Fruit fly (Drosophila melanogaster) whole organism, embryonic: ENCODE results near the gene tws.

Source experiments
- BtbVII ChIP-seq: fragments of 200-800 bp; sonication (Bioruptor generic); optimal IDR thresholded peaks from 3 replicates; lab custom pipeline; 2017; ENCODE audit warnings: missing biosample characterization, mild to moderate bottlenecking, missing genetic modification characterization
- C15 ChIP-seq: fragments of 200-800 bp; sonication (Bioruptor generic); IDR thresholded peaks from 3 replicates; pipeline ENCODE4 v1.3.6; 2022; ENCODE audit warnings: missing biosample characterization, missing genetic modification characterization
- CG10267 ChIP-seq: fragments of 200-800 bp; sonication (Bioruptor generic); optimal IDR thresholded peaks from 2 replicates; lab custom pipeline; 2018; ENCODE audit warnings: missing biosample characterization, mild to moderate bottlenecking, missing genetic modification characterization, moderate library complexity
- CG14965 ChIP-seq: fragments of 200-800 bp; sonication (Bioruptor generic); optimal IDR thresholded peaks from 2 replicates; lab custom pipeline; 2016; ENCODE audit warnings: missing biosample characterization, missing genetic modification characterization, borderline replicate concordance
- CG16779 ChIP-seq: fragments of 200-800 bp; sonication (Bioruptor generic); IDR thresholded peaks from 2 replicates; pipeline ENCODE4 v1.3.6; 2022; ENCODE audit warnings: missing biosample characterization, missing genetic modification characterization
- CG17912 ChIP-seq: fragments of 200-800 bp; sonication (Bioruptor generic); optimal IDR thresholded peaks from 2 replicates; lab custom pipeline; 2018; ENCODE audit warnings: missing biosample characterization, mild to moderate bottlenecking, missing genetic modification characterization
- CG18619 ChIP-seq: fragments of 200-800 bp; sonication (Bioruptor generic); optimal IDR thresholded peaks from 3 replicates; lab custom pipeline; 2017; ENCODE audit warnings: missing biosample characterization, mild to moderate bottlenecking, missing genetic modification characterization
- CG2889 ChIP-seq: fragments of 200-800 bp; sonication (Bioruptor generic); IDR thresholded peaks from 3 replicates; pipeline ENCODE4 v1.3.6; 2022; ENCODE audit warnings: missing biosample characterization, missing genetic modification characterization
- CG33213 ChIP-seq: fragments of 200-800 bp; sonication (Bioruptor generic); optimal IDR thresholded peaks from 3 replicates; lab custom pipeline; 2016; ENCODE audit warnings: missing biosample characterization, missing genetic modification characterization
- CG3847 ChIP-seq: fragments of 200-800 bp; sonication (Bioruptor generic); IDR thresholded peaks from 2 replicates; pipeline ENCODE4 v1.3.6; 2022; ENCODE audit warnings: missing biosample characterization, missing genetic modification characterization
- CG4707 ChIP-seq: fragments of 200-800 bp; sonication (Bioruptor generic); optimal IDR thresholded peaks from 2 replicates; lab custom pipeline; 2018; ENCODE audit warnings: missing biosample characterization, mild to moderate bottlenecking, missing genetic modification characterization, moderate library complexity
- CG4730 ChIP-seq: fragments of 200-800 bp; sonication (Bioruptor generic); IDR thresholded peaks from 2 replicates; pipeline ENCODE4 v1.3.6; 2022; ENCODE audit warnings: missing biosample characterization, missing genetic modification characterization
- CG6254 ChIP-seq: fragments of 200-800 bp; sonication (Bioruptor generic); optimal IDR thresholded peaks from 3 replicates; lab custom pipeline; 2017; ENCODE audit warnings: mild to moderate bottlenecking, missing biosample characterization, missing genetic modification reagents, missing genetic modification characterization
- CG7556 ChIP-seq: fragments of 200-800 bp; sonication (Bioruptor generic); optimal IDR thresholded peaks from 2 replicates; lab custom pipeline; 2017; ENCODE audit warnings: missing biosample characterization, mild to moderate bottlenecking, missing genetic modification characterization
- CG8359 ChIP-seq: fragments of 200-800 bp; sonication (Bioruptor generic); optimal IDR thresholded peaks from 2 replicates; lab custom pipeline; 2017; ENCODE audit warnings: missing biosample characterization, mild to moderate bottlenecking, missing genetic modification characterization, borderline replicate concordance
- CG9215 ChIP-seq: fragments of 200-800 bp; sonication (Bioruptor generic); IDR thresholded peaks from 2 replicates; pipeline ENCODE4 v1.3.6; 2022; ENCODE audit warnings: missing biosample characterization, missing genetic modification characterization
- CG9876 ChIP-seq: fragments of 200-800 bp; sonication (Bioruptor generic); optimal IDR thresholded peaks from 2 replicates; lab custom pipeline; 2016; ENCODE audit warnings: missing biosample characterization, missing genetic modification characterization
- D19A ChIP-seq: fragments of 200-800 bp; optimal IDR thresholded peaks from 3 replicates; lab custom pipeline; 2019; ENCODE audit warnings: missing biosample characterization, mild to moderate bottlenecking, missing genetic modification characterization, moderate library complexity
- Gsc ChIP-seq: fragments of 200-800 bp; sonication (Bioruptor generic); IDR thresholded peaks from 2 replicates; pipeline ENCODE4 v1.3.6; 2022; ENCODE audit warnings: missing biosample characterization, missing genetic modification characterization
- Hsf ChIP-seq: fragments of 200-800 bp; sonication (Bioruptor generic); optimal IDR thresholded peaks from 3 replicates; lab custom pipeline; 2016; ENCODE audit warnings: missing biosample characterization, missing genetic modification characterization
- Lpt ChIP-seq: fragments of >200 bp; optimal IDR thresholded peaks from 2 replicates; lab custom pipeline; 2018; ENCODE audit warnings: missing biosample characterization, missing genetic modification characterization
- Mad ChIP-seq: fragments of 200-800 bp; sonication (Bioruptor generic); optimal IDR thresholded peaks from 2 replicates; lab custom pipeline; 2016; ENCODE audit warnings: missing biosample characterization, missing genetic modification characterization
- Meics ChIP-seq: fragments of 200-800 bp; sonication (Bioruptor generic); optimal IDR thresholded peaks from 2 replicates; lab custom pipeline; 2017; ENCODE audit warnings: missing biosample characterization, mild to moderate bottlenecking, missing genetic modification characterization
- NK7.1 ChIP-seq: fragments of 200-800 bp; sonication (Bioruptor generic); optimal IDR thresholded peaks from 3 replicates; lab custom pipeline; 2016; ENCODE audit warnings: missing biosample characterization, missing genetic modification characterization
- Opbp ChIP-seq: fragments of 200-800 bp; sonication (Bioruptor generic); IDR thresholded peaks from 3 replicates; pipeline ENCODE4 v1.3.6; 2022; ENCODE audit warnings: missing biosample characterization, missing genetic modification characterization; ENCODE audit not compliant: partially characterized antibody
- Ptx1 ChIP-seq: fragments of 200-800 bp; sonication (Bioruptor generic); IDR thresholded peaks from 2 replicates; pipeline ENCODE4 v1.3.6; 2022; ENCODE audit warnings: missing biosample characterization, missing genetic modification characterization
- Side ChIP-seq: fragments of 200-800 bp; sonication (Bioruptor generic); optimal IDR thresholded peaks from 2 replicates; lab custom pipeline; 2016; ENCODE audit warnings: missing biosample characterization, missing genetic modification characterization
- Trl ChIP-seq, 3 experiments: fragments of >200 bp in 2 of 3; fragments of 200-800 bp in 1 of 3; sonication (Bioruptor generic) in 1 of 3; optimal IDR thresholded peaks; 2 replicates in 1 of 3; 3 replicates in 2 of 3; lab custom pipeline; 2016 to 2017; ENCODE audit warnings: missing biosample characterization in 1 of 3, missing genetic modification characterization in 1 of 3
- Usf ChIP-seq: fragments of 200-800 bp; sonication (Bioruptor generic); optimal IDR thresholded peaks from 2 replicates; lab custom pipeline; 2017; ENCODE audit warnings: missing genotype, missing biosample characterization, missing genetic modification characterization
- al ChIP-seq: fragments of 200-800 bp; sonication (Bioruptor generic); IDR thresholded peaks from 2 replicates; pipeline ENCODE4 v1.3.6; 2022; ENCODE audit warnings: missing biosample characterization, missing genetic modification characterization
- ap ChIP-seq: fragments of 200-800 bp; sonication (Bioruptor generic); IDR thresholded peaks from 2 replicates; pipeline ENCODE4 v1.3.6; 2022; ENCODE audit warnings: missing biosample characterization, missing genetic modification characterization
- dan ChIP-seq: fragments of 200-800 bp; sonication (Bioruptor generic); IDR thresholded peaks from 2 replicates; pipeline ENCODE4 v1.3.6; 2022; ENCODE audit warnings: missing biosample characterization, missing genetic modification characterization
- dysf ChIP-seq: fragments of 200-800 bp; sonication (Bioruptor generic); IDR thresholded peaks from 3 replicates; pipeline ENCODE4 v1.3.6; 2022; ENCODE audit warnings: missing biosample characterization, missing genetic modification characterization
- fru ChIP-seq: fragments of >200 bp; optimal IDR thresholded peaks from 2 replicates; lab custom pipeline; 2017
- gsb ChIP-seq: fragments of 200-800 bp; sonication (Bioruptor generic); IDR thresholded peaks from 2 replicates; pipeline ENCODE4 v1.3.6; 2022; ENCODE audit warnings: missing biosample characterization, missing genetic modification characterization
- jing ChIP-seq: fragments of 200-800 bp; sonication (Bioruptor generic); optimal IDR thresholded peaks from 2 replicates; lab custom pipeline; 2018; ENCODE audit warnings: missing biosample characterization, mild to moderate bottlenecking, missing genetic modification characterization
- kni ChIP-seq: fragments of 200-800 bp; sonication (Bioruptor generic); optimal IDR thresholded peaks from 3 replicates; lab custom pipeline; 2017; ENCODE audit warnings: mild to moderate bottlenecking, missing biosample characterization, missing genetic modification reagents, missing genetic modification characterization
- lilli ChIP-seq: fragments of 200-800 bp; sonication (Bioruptor generic); optimal IDR thresholded peaks from 3 replicates; lab custom pipeline; 2016; ENCODE audit warnings: missing biosample characterization, missing genetic modification characterization
- lmd ChIP-seq: fragments of 200-800 bp; sonication (Bioruptor generic); IDR thresholded peaks from 2 replicates; pipeline ENCODE4 v1.3.6; 2022; ENCODE audit warnings: missing biosample characterization, missing genetic modification characterization
- luna ChIP-seq: fragments of 200-800 bp; sonication (Bioruptor generic); optimal IDR thresholded peaks from 2 replicates; lab custom pipeline; 2016; ENCODE audit warnings: missing biosample characterization, missing genetic modification characterization
- nerfin-1 ChIP-seq: fragments of 200-800 bp; sonication (Bioruptor generic); optimal IDR thresholded peaks from 3 replicates; lab custom pipeline; 2019; ENCODE audit warnings: missing biosample characterization, mild to moderate bottlenecking, missing genetic modification characterization, moderate library complexity
- oc ChIP-seq: fragments of 200-800 bp; sonication (Bioruptor generic); optimal IDR thresholded peaks from 2 replicates; lab custom pipeline; 2018; ENCODE audit warnings: missing biosample characterization, mild to moderate bottlenecking, missing genetic modification characterization, moderate library complexity
- odd ChIP-seq: fragments of 200-800 bp; sonication (Bioruptor generic); optimal IDR thresholded peaks from 2 replicates; lab custom pipeline; 2017; ENCODE audit warnings: missing biosample characterization, mild to moderate bottlenecking, missing genetic modification characterization
- p53 ChIP-seq: fragments of 200-800 bp; sonication (Bioruptor generic); optimal IDR thresholded peaks from 2 replicates; lab custom pipeline; 2016; ENCODE audit warnings: missing biosample characterization, missing genetic modification characterization
- pho ChIP-seq: fragments of 200-800 bp; sonication (Bioruptor generic); optimal IDR thresholded peaks from 2 replicates; lab custom pipeline; 2016; ENCODE audit warnings: missing biosample characterization, missing genetic modification characterization
- prd ChIP-seq, 3 experiments: fragments of >200 bp in 2 of 3; fragments of 200-800 bp in 1 of 3; sonication (Bioruptor generic) in 1 of 3; optimal IDR thresholded peaks in 2 of 3; IDR thresholded peaks in 1 of 3; 2 replicates in 2 of 3; 3 replicates in 1 of 3; pipeline versions ENCODE4 v1.3.6 to Lab custom; 2017 to 2022; ENCODE audit warnings: missing biosample characterization in 1 of 3, missing genetic modification characterization in 1 of 3
- scrt ChIP-seq: fragments of 200-800 bp; sonication (Bioruptor generic); optimal IDR thresholded peaks from 2 replicates; lab custom pipeline; 2018; ENCODE audit warnings: missing biosample characterization, mild to moderate bottlenecking, missing genetic modification characterization, moderate library complexity
- sens-2 ChIP-seq: fragments of 200-800 bp; sonication (Bioruptor generic); IDR thresholded peaks from 2 replicates; pipeline ENCODE4 v1.3.6; 2022; ENCODE audit warnings: missing biosample characterization, missing genetic modification characterization
- stc ChIP-seq: fragments of 200-800 bp; sonication (Bioruptor generic); IDR thresholded peaks from 2 replicates; pipeline ENCODE4 v1.3.6; 2022; ENCODE audit warnings: missing biosample characterization, missing genetic modification characterization
- tgo ChIP-seq: fragments of 200-800 bp; sonication (Bioruptor generic); IDR thresholded peaks from 3 replicates; pipeline ENCODE4 v1.3.6; 2022; ENCODE audit warnings: missing biosample characterization, missing genetic modification characterization
- twi ChIP-seq: fragments of 200-800 bp; optimal IDR thresholded peaks from 2 replicates; lab custom pipeline; 2019; ENCODE audit warnings: missing biosample characterization, mild to moderate bottlenecking, missing genetic modification characterization, moderate library complexity

The tws gene

dm6 chr3R:10109938-10110337, 29.6 kb downstream of the tws start, which contains the start of gene Fmr1 (continued):
- TF ChIP-seq prd (optimal IDR thresholded peaks at IDR 0.05; lab: Kevin White, UChicago) (no peak), prd (GFP tag; IDR thresholded peaks at IDR 0.05; lab: Robert Waterston, UW) (peak; percentile 59; the same call in 2 of the 3 replicates), dysf (GFP tag; lab: Robert Waterston, UW) (peak; percentile 57), ap (0 out of 2 replicates have a peak, but pooled peaks have one; percentile 23), Ptx1 (peak; percentile 55; the same call in 1 of the 2 replicates), CG8359 (GFP tag; lab: Kevin White, UChicago) (no peak), gsb (GFP tag; lab: Robert Waterston, UW) (no peak), CG4730 (GFP tag; lab: Robert Waterston, UW) (no peak), Gsc (no peak), Trl (optimal IDR thresholded peaks at IDR 0.05; lab: Kevin White, UChicago) (no peak), Trl (GFP tag; optimal IDR thresholded peaks at IDR 0.05; lab: Kevin White, UChicago) (peak; percentile 52), Side (peak; percentile 27), C15 (GFP tag; lab: Robert Waterston, UW) (no peak), D19A (tag; lab: Kevin White, UChicago) (no peak), al (GFP tag; lab: Robert Waterston, UW) (peak; percentile 40), CG7556 (GFP tag; lab: Kevin White, UChicago) (no peak), twi (tag; lab: Kevin White, UChicago) (peak; percentile 36), CG2889 (GFP tag; lab: Robert Waterston, UW) (no peak), dan (GFP tag; lab: Robert Waterston, UW) (no peak), CG16779 (GFP tag; lab: Robert Waterston, UW) (no peak), Opbp (peak; percentile 15; the same call in 1 of the 3 replicates), odd (no peak), jing (GFP tag; lab: Kevin White, UChicago) (no peak), tgo (no peak), lmd (GFP tag; lab: Robert Waterston, UW) (peak; percentile 51; the same call in 1 of the 2 replicates), CG17912 (GFP tag; lab: Kevin White, UChicago) (no peak), CG9876 (GFP tag; lab: Kevin White, UChicago) (peak; percentile 49), Meics (GFP tag; lab: Kevin White, UChicago) (peak; percentile 25), lilli (GFP tag; lab: Kevin White, UChicago) (peak; percentile 71), NK7.1 (GFP tag; lab: Kevin White, UChicago) (no peak), CG10267 (tag; lab: Kevin White, UChicago) (peak; percentile 70), CG14965 (GFP tag; lab: Kevin White, UChicago) (no peak), nerfin-1 (peak; percentile 24), pho (GFP tag; lab: Kevin White, UChicago) (peak; percentile 42), Usf (GFP tag; lab: Kevin White, UChicago) (no peak), stc (GFP tag; lab: Robert Waterston, UW) (no peak), BtbVII (GFP tag; lab: Kevin White, UChicago) (no peak), luna (GFP tag; lab: Kevin White, UChicago) (peak; percentile 12), Lpt (GFP tag; lab: Kevin White, UChicago) (no peak), CG4707 (GFP tag; lab: Kevin White, UChicago) (no peak), CG9215 (GFP tag; lab: Robert Waterston, UW) (no peak; the same call in 1 of the 2 replicates), Mad (GFP tag; lab: Kevin White, UChicago) (peak; percentile 59), sens-2 (0 out of 2 replicates have a peak, but pooled peaks have one; percentile 22), oc (no peak), CG3847 (peak; percentile 88), CG33213 (peak; percentile 67), CG6254 (GFP tag; lab: Kevin White, UChicago) (no peak), p53 (GFP tag; lab: Kevin White, UChicago) (peak; percentile 39), Hsf (GFP tag; lab: Kevin White, UChicago) (peak; percentile 52), scrt (no peak), CG18619 (GFP tag; lab: Kevin White, UChicago) (peak; percentile 31), kni (GFP tag; lab: Kevin White, UChicago) (peak; percentile 22), fru (lab: Kevin White, UChicago) (no peak)
